Worm (Caenorhabditis elegans) whole organism, midembryonic: ENCODE data around the gene srd-44.
"Not testable (repeated sequence)": the region's sequence is repeated elsewhere in the genome, so short reads cannot be mapped to it uniquely, and the experiment has no call there.

Source experiments
- T22C8.4 ChIP-seq: fragments of 200-800 bp; sonication (Bioruptor generic); IDR thresholded peaks from 2 replicates; pipeline ENCODE4 v1.3.6; 2022; ENCODE audit warnings: missing genetic modification characterization, missing compliant biosample characterization
- cog-1 ChIP-seq: sonication (generic microtip); optimal IDR thresholded peaks from 2 replicates; lab custom pipeline; 2016; ENCODE audit warnings: missing genetic modification characterization, missing compliant biosample characterization
- flt-1 ChIP-seq: fragments of 200-800 bp; sonication (Bioruptor generic); IDR thresholded peaks from 2 replicates; pipeline ENCODE4 v1.3.6; 2022; ENCODE audit warnings: missing genetic modification characterization, missing compliant biosample characterization
- klf-2 ChIP-seq: fragments of 200-800 bp; sonication (Bioruptor generic); conservative IDR thresholded peaks from 2 replicates; pipeline ENCODE4 v1.3.6; 2022; ENCODE audit warnings: missing genetic modification reagents, missing genetic modification characterization, missing compliant biosample characterization
- med-1 ChIP-seq: sonication (generic microtip); optimal IDR thresholded peaks from 2 replicates; lab custom pipeline; 2017; ENCODE audit warnings: missing genetic modification characterization, mild to moderate bottlenecking, missing compliant biosample characterization, antibody characterized with exemption, missing genetic modification reagents; ENCODE audit not compliant: insufficient read depth
- ref-1 ChIP-seq: fragments of 200-800 bp; sonication (Bioruptor generic); conservative IDR thresholded peaks from 2 replicates; pipeline ENCODE4 v1.3.6; 2022; ENCODE audit warnings: missing genetic modification reagents, missing genetic modification characterization, missing compliant biosample characterization
- tab-1 ChIP-seq: fragments of 200-800 bp; sonication (Bioruptor generic); IDR thresholded peaks from 2 replicates; pipeline ENCODE4 v1.3.6; 2022; ENCODE audit warnings: missing genetic modification characterization, missing compliant biosample characterization
- ztf-23 ChIP-seq: fragments of 200-800 bp; sonication (Bioruptor generic); IDR thresholded peaks from 2 replicates; pipeline ENCODE4 v1.3.6; 2022; ENCODE audit warnings: missing genetic modification reagents, missing genetic modification characterization, missing compliant biosample characterization
- ztf-29 ChIP-seq: fragments of 200-800 bp; sonication (Bioruptor generic); IDR thresholded peaks from 2 replicates; pipeline ENCODE4 v1.3.6; 2022; ENCODE audit warnings: missing genetic modification reagents, missing genetic modification characterization, missing compliant biosample characterization

srd-44 gene

DNA sequence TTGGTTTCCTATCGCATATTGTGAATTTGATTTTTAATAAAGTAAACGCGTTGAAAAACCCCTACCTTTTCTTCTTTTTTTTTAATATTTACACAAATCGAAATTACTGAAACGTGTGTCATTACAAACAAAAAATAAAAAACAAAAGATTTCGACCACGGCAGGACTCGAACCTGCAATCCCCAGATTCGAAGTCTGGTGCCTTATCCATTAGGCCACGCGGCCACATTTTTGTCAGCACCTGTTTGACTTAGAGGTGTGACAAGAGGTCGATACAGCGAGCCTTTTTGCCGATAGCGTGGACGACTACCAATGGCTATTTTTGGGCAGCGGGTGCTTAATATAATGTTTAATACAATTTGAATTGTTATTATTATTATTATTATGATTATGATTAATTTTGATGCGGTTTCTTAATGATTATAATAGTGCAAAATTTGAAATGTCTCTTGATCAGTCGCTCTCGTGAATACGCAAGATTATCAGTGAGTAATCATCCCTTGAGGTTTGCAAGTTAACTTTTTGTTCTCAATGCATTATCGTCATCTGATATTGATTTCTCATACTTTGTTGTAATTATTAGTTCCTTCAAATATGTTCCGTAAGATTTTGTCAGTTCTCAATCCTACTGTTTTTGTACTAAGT is at the start of gene srd-44:
Gene srd-44 (plus strand): TSS at position 595 of the 645 bp plus-strand sequence.
- TF ChIP-seq cog-1 (tag; lab: Kevin White, UChicago) (no peak), ztf-29 (GFP tag; lab: Robert Waterston, UW) (0 out of 2 replicates have a peak, but pooled peaks have one; percentile 40), T22C8.4 (0 out of 2 replicates have a peak, but pooled peaks have one; percentile 24), klf-2 (GFP tag; lab: Robert Waterston, UW) (no peak), ref-1 (GFP tag; lab: Robert Waterston, UW) (0 out of 2 replicates have a peak, but pooled peaks have one; percentile 26)

DNA sequence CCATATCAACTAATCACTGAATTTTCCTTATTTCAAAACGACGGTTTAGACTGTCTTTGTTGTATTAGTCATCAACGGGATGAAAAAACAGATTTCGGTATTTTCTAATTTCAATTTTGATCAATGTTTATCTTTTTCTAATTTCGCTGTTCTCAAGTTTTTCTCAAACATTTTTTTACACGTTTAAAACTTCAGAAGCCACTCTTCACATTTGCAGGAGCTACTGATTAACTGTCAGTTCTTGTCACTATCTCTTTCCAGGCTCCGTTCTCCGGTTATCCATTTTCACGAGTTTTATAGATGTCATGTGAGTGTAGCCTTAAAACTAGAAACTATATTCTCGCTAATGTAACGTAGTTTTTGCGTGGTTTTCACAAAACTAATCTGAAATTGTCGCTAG is 47.7 kb upstream of the srd-44 start, which contains the start of gene C04B4.4:
Gene C04B4.4 (plus strand): TSS at position 301 of the 400 bp plus-strand sequence.
- TF ChIP-seq T22C8.4 (no peak), flt-1 (GFP tag; lab: Robert Waterston, UW) (no peak), ztf-23 (GFP tag; lab: Robert Waterston, UW) (no peak), cog-1 (tag; lab: Kevin White, UChicago) (no peak), tab-1 (GFP tag; lab: Robert Waterston, UW) (no peak), ref-1 (GFP tag; lab: Robert Waterston, UW) (no peak), klf-2 (GFP tag; lab: Robert Waterston, UW) (no peak)

DNA sequence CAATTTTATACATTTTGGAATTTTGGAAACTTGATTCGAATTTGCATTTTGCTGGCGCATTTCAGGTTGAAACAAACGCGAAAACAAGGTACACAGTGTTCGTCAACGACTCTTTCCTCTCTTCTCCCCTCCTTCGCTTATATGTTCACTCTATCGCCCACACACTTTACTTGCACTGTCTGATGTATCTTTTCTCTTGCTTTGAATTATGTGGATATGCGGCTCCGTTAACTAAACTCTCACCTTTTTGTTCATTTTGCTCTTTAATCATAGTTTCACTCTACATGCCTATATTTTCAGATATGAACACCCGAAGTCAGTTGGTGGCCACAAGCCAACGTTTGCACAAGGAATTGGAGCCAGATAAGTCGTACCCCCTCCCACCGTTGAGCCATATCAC is 44.0 kb upstream of the srd-44 start, which contains the start of gene W06D11.1:
Gene W06D11.1 (plus strand): TSS at position 301 of the 400 bp plus-strand sequence.
- TF ChIP-seq tab-1 (GFP tag; lab: Robert Waterston, UW) (no peak), ztf-23 (GFP tag; lab: Robert Waterston, UW) (no peak), cog-1 (tag; lab: Kevin White, UChicago) (no peak), klf-2 (GFP tag; lab: Robert Waterston, UW) (no peak), med-1 (GFP tag; lab: Kevin White, UChicago) (no peak), T22C8.4 (no peak), ztf-29 (GFP tag; lab: Robert Waterston, UW) (no peak), ref-1 (GFP tag; lab: Robert Waterston, UW) (no peak), flt-1 (GFP tag; lab: Robert Waterston, UW) (no peak)

DNA sequence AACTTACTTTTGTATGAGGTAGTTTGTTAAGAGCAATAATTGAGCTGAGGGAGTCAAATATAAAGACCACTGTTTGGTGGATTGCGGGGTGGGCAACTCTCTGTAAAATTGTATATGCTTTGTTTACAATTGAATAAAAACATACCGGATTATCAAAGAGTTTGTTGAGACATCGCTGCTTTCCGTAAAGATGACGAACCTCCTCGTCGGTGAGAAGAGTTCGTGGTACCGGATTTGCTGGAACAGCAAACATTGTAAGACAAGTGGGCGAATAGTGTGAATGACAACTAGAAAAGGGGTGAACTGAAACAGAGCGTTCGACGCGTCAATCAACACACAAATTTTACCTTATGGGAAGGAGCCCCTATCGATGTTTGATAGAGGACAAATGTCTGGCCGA is 41.8 kb upstream of the srd-44 start, which contains the start of gene W06D11.2:
Gene W06D11.2 (minus strand): TSS at position 339 of the 400 bp plus-strand sequence.
- TF ChIP-seq flt-1 (GFP tag; lab: Robert Waterston, UW) (no peak), cog-1 (tag; lab: Kevin White, UChicago) (no peak), ztf-23 (GFP tag; lab: Robert Waterston, UW) (no peak), med-1 (GFP tag; lab: Kevin White, UChicago) (no peak), klf-2 (GFP tag; lab: Robert Waterston, UW) (no peak), ref-1 (GFP tag; lab: Robert Waterston, UW) (no peak), ztf-29 (GFP tag; lab: Robert Waterston, UW) (no peak), T22C8.4 (no peak), tab-1 (GFP tag; lab: Robert Waterston, UW) (no peak)

DNA sequence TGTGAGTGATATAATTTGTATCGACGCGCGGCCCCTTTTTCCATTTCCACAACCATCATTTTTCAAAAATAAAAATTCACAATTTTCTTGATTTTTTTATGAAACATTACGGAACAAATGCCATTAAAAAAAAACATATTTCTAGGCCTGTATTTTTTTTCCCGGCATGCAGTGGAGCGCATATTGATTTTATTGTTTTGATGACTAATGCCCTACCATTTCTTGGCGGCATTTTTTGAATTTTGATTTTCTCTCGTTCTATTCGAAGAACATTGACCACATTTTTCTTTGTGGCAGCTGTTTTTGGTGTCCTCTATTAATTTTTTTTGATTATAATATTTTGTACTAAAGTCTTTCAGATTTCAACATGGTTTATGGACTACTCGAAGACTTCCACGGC is 39.9 kb upstream of the srd-44 start, which contains the start of gene W06D11.3:
Gene W06D11.3 (plus strand): TSS at position 360 of the 400 bp plus-strand sequence.
- TF ChIP-seq flt-1 (GFP tag; lab: Robert Waterston, UW) (no peak), ztf-23 (GFP tag; lab: Robert Waterston, UW) (no peak), cog-1 (tag; lab: Kevin White, UChicago) (no peak), tab-1 (GFP tag; lab: Robert Waterston, UW) (no peak), med-1 (GFP tag; lab: Kevin White, UChicago) (no peak), ref-1 (GFP tag; lab: Robert Waterston, UW) (no peak), ztf-29 (GFP tag; lab: Robert Waterston, UW) (no peak), klf-2 (GFP tag; lab: Robert Waterston, UW) (no peak)

DNA sequence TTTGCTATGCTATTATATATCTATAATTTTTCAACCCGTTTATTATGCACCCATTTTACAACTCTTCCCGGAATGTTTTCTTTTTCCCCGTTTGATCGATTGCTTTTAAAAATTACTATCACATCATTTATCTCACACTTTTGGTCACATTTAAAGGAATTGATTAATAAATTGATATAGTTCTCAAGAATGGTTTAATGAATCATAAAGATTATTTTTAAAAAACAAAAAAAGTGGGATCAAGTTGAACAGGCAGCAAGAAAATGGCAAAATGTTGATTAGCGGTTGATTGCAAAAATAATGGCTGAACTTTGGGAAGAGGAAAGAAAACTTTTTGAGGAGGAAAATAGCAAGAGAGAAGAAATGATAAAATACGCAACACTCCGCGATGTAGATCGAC is 38.4 kb upstream of the srd-44 start, which contains the start of gene W06D11.5:
Gene W06D11.5 (plus strand): TSS at position 301 of the 400 bp plus-strand sequence.
- TF ChIP-seq flt-1 (GFP tag; lab: Robert Waterston, UW) (no peak), tab-1 (GFP tag; lab: Robert Waterston, UW) (no peak)

DNA sequence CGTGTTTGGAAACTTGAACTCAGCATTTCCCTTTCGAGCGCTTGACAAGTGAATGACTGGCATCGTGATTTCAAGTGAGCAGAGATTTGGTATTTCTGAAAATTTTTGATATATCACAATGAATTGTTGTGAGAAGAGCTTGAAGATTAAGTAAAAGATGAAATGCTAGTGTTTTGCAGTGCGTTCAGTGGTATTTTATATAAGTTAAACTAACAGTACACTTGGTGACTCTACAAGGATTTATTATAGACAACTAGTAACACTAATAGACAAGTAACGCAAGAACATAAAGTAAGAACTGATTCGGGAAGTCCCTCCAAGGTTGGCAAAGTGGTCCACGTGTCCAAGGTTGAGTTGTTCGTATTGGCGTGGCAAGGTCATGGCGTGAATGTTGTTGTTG is 35.5 kb upstream of the srd-44 start, which contains the start of gene dot-1.3:
Gene dot-1.3 (minus strand): TSS at position 101 of the 400 bp plus-strand sequence.
- not testable (repeated sequence) for TF ChIP-seq ztf-29, tab-1, klf-2 (GFP tag; lab: Robert Waterston, UW)

DNA sequence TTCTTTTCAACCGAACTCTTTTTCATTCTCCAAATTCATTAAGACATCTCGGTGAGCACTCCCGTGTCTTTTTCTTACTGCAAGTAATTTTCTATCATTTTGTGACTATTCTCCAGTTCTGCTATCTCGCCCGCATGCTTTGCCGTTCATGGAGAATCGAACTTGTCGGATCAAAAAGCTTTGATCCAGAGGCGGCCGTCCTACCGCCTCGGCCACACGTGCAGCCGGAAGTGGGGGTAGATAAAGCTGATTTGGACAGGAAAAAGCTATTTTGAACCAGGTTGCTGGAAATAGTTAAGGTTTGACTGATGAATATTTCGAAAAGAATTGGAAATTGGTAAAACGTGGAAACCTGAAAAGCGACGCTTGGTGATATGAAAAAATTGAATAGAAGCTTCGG is 34.0 kb upstream of the srd-44 start:
- TF ChIP-seq flt-1 (GFP tag; lab: Robert Waterston, UW) (no peak), cog-1 (tag; lab: Kevin White, UChicago) (no peak), klf-2 (GFP tag; lab: Robert Waterston, UW) (no peak), ztf-29 (GFP tag; lab: Robert Waterston, UW) (no peak), T22C8.4 (no peak), tab-1 (GFP tag; lab: Robert Waterston, UW) (no peak), ref-1 (GFP tag; lab: Robert Waterston, UW) (no peak), ztf-23 (GFP tag; lab: Robert Waterston, UW) (no peak), med-1 (GFP tag; lab: Kevin White, UChicago) (no peak)

DNA sequence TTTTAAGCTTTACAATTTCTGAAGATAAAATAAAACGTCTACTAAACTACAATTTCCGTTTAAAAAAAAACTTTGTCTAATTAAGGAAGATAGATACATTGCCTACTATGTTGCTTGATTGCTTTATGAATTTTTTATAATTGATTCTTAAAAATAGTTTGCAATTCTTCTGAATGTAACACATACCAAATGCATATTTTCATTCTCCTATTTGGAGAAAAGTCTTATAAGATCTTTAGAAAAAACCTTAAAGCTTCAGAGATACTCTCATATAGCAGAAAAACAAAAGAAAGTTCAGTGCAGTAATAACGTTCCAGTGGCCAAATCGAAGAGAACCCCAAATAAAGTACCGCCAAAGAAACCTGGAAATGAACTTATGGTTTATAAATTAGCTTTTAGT is 31.7 kb upstream of the srd-44 start, which contains the start of gene phf-32:
Gene phf-32 (plus strand): TSS at position 301 of the 400 bp plus-strand sequence.
- no peak for TF ChIP-seq T22C8.4
- no peak for TF ChIP-seq klf-2 (GFP tag; lab: Robert Waterston, UW)
- TF ChIP-seq flt-1 (GFP tag; lab: Robert Waterston, UW) = no peak
- TF ChIP-seq ref-1 (GFP tag; lab: Robert Waterston, UW) = no peak
- TF ChIP-seq tab-1 (GFP tag; lab: Robert Waterston, UW) = no peak
- no peak for TF ChIP-seq ztf-29 (GFP tag; lab: Robert Waterston, UW)
- no peak for TF ChIP-seq ztf-23 (GFP tag; lab: Robert Waterston, UW)
- no peak for TF ChIP-seq cog-1 (tag; lab: Kevin White, UChicago)
- TF ChIP-seq med-1 (GFP tag; lab: Kevin White, UChicago) = no peak
